Fruit fly (Drosophila melanogaster) whole organism, embryonic: ENCODE data around the gene kin17.
A peak's percentile ranks its signal among the peaks of the same experiment; 100 is the strongest.

Experiments used
- ATbp ChIP-seq: fragments of 200-800 bp; sonication (Bioruptor generic); optimal IDR thresholded peaks from 2 replicates; lab custom pipeline; 2017; ENCODE audit warnings: missing biosample characterization, mild to moderate bottlenecking, missing genetic modification characterization, missing genetic modification reagents
- Atf3 ChIP-seq: fragments of 200-800 bp; sonication (Bioruptor generic); optimal IDR thresholded peaks from 3 replicates; lab custom pipeline; 2016; ENCODE audit warnings: missing biosample characterization, missing genetic modification characterization
- C15 ChIP-seq: fragments of 200-800 bp; sonication (Bioruptor generic); IDR thresholded peaks from 3 replicates; pipeline ENCODE4 v1.3.6; 2022; ENCODE audit warnings: missing biosample characterization, missing genetic modification characterization
- CG12236 ChIP-seq: fragments of 200-800 bp; sonication (Bioruptor generic); optimal IDR thresholded peaks from 2 replicates; lab custom pipeline; 2016; ENCODE audit warnings: missing biosample characterization, missing genetic modification characterization
- CG13296 ChIP-seq: fragments of 200-800 bp; sonication (Bioruptor generic); optimal IDR thresholded peaks from 3 replicates; lab custom pipeline; 2018; ENCODE audit warnings: missing biosample characterization, mild to moderate bottlenecking, missing genetic modification characterization
- CG13424 ChIP-seq: fragments of 200-800 bp; sonication (Bioruptor generic); optimal IDR thresholded peaks from 2 replicates; lab custom pipeline; 2019; ENCODE audit warnings: missing biosample characterization, mild to moderate bottlenecking, missing genetic modification characterization, moderate library complexity
- CG17361 ChIP-seq: fragments of 200-800 bp; sonication (Bioruptor generic); IDR thresholded peaks from 3 replicates; pipeline ENCODE4 v1.3.6; 2022; ENCODE audit warnings: missing biosample characterization, missing genetic modification characterization
- CG17912 ChIP-seq: fragments of 200-800 bp; sonication (Bioruptor generic); optimal IDR thresholded peaks from 2 replicates; lab custom pipeline; 2018; ENCODE audit warnings: missing biosample characterization, mild to moderate bottlenecking, missing genetic modification characterization
- CG31224 ChIP-seq: fragments of 200-800 bp; sonication (Bioruptor generic); IDR thresholded peaks from 2 replicates; pipeline ENCODE4 v1.3.6; 2022; ENCODE audit warnings: missing biosample characterization, missing genetic modification characterization
- CG32532 ChIP-seq: fragments of 200-800 bp; sonication (Bioruptor generic); IDR thresholded peaks from 2 replicates; pipeline ENCODE4 v1.3.6; 2022; ENCODE audit warnings: missing biosample characterization, missing genetic modification characterization
- CG4360 ChIP-seq: fragments of 200-800 bp; sonication (Bioruptor generic); IDR thresholded peaks from 2 replicates; pipeline ENCODE4 v1.3.6; 2022; ENCODE audit warnings: missing biosample characterization, missing genetic modification characterization
- CG43689 ChIP-seq: fragments of 200-800 bp; sonication (Bioruptor generic); IDR thresholded peaks from 2 replicates; pipeline ENCODE4 v1.3.6; 2022; ENCODE audit warnings: missing biosample characterization, missing genetic modification characterization
- CG4854 ChIP-seq: fragments of 200-800 bp; sonication (Bioruptor generic); optimal IDR thresholded peaks from 2 replicates; lab custom pipeline; 2016; ENCODE audit warnings: missing biosample characterization, missing genetic modification characterization, inconsistent platforms
- CG6654 ChIP-seq: fragments of 200-800 bp; sonication (Bioruptor generic); optimal IDR thresholded peaks from 2 replicates; lab custom pipeline; 2017; ENCODE audit warnings: missing biosample characterization, mild to moderate bottlenecking, missing genetic modification characterization
- CG6813 ChIP-seq: fragments of 200-800 bp; sonication (Bioruptor generic); optimal IDR thresholded peaks from 2 replicates; lab custom pipeline; 2017; ENCODE audit warnings: missing biosample characterization, missing genetic modification characterization, mild to moderate bottlenecking, moderate library complexity, missing genetic modification reagents
- CG9437 ChIP-seq: fragments of 200-800 bp; sonication (Bioruptor generic); optimal IDR thresholded peaks from 2 replicates; lab custom pipeline; 2018; ENCODE audit warnings: missing biosample characterization, mild to moderate bottlenecking, missing genetic modification characterization
- CG9609 ChIP-seq: fragments of 200-800 bp; sonication (Bioruptor generic); optimal IDR thresholded peaks from 3 replicates; lab custom pipeline; 2016; ENCODE audit warnings: missing biosample characterization, missing genetic modification characterization
- CkIIα-i1 ChIP-seq: fragments of 200-800 bp; sonication (Bioruptor generic); IDR thresholded peaks from 2 replicates; pipeline ENCODE4 v1.3.6; 2022; ENCODE audit warnings: missing biosample characterization, missing genetic modification characterization
- D19A ChIP-seq: fragments of 200-800 bp; optimal IDR thresholded peaks from 3 replicates; lab custom pipeline; 2019; ENCODE audit warnings: missing biosample characterization, mild to moderate bottlenecking, missing genetic modification characterization, moderate library complexity
- Dbx ChIP-seq: fragments of 200-800 bp; sonication (Bioruptor generic); IDR thresholded peaks from 3 replicates; pipeline ENCODE4 v1.3.6; 2022; ENCODE audit warnings: missing biosample characterization, missing genetic modification characterization
- Dip3 ChIP-seq: fragments of 200-800 bp; sonication (Bioruptor generic); optimal IDR thresholded peaks from 3 replicates; lab custom pipeline; 2016; ENCODE audit warnings: missing biosample characterization, missing genetic modification characterization
- E2f1 ChIP-seq: fragments of 200-800 bp; sonication (Bioruptor generic); IDR thresholded peaks from 2 replicates; pipeline ENCODE4 v1.3.6; 2022; ENCODE audit warnings: missing biosample characterization, missing genetic modification characterization
- Fer1 ChIP-seq: fragments of 200-800 bp; sonication (Bioruptor generic); optimal IDR thresholded peaks from 2 replicates; lab custom pipeline; 2017; ENCODE audit warnings: missing biosample characterization, mild to moderate bottlenecking, missing genetic modification characterization
- Fer2 ChIP-seq: fragments of 200-800 bp; sonication (Bioruptor generic); optimal IDR thresholded peaks from 2 replicates; lab custom pipeline; 2018; ENCODE audit warnings: missing biosample characterization, mild to moderate bottlenecking, missing genetic modification characterization, moderate library complexity
- HLH3B ChIP-seq: fragments of 200-800 bp; sonication (Bioruptor generic); IDR thresholded peaks from 2 replicates; pipeline ENCODE4 v1.3.6; 2022; ENCODE audit warnings: missing biosample characterization, missing genetic modification characterization
- HmgZ ChIP-seq: fragments of 200-800 bp; sonication (Bioruptor generic); optimal IDR thresholded peaks from 2 replicates; lab custom pipeline; 2018; ENCODE audit warnings: missing biosample characterization, mild to moderate bottlenecking, missing genetic modification characterization
- Myb ChIP-seq: fragments of 200-800 bp; sonication (Bioruptor generic); optimal IDR thresholded peaks from 2 replicates; lab custom pipeline; 2016; ENCODE audit warnings: missing biosample characterization, missing genetic modification characterization
- NC2α ChIP-seq: fragments of 200-800 bp; sonication (Bioruptor generic); optimal IDR thresholded peaks from 2 replicates; lab custom pipeline; 2016; ENCODE audit warnings: missing biosample characterization, missing genetic modification characterization
- Optix ChIP-seq: fragments of 200-800 bp; sonication (Bioruptor generic); IDR thresholded peaks from 3 replicates; pipeline ENCODE4 v1.3.6; 2022; ENCODE audit warnings: missing biosample characterization, missing genetic modification characterization
- PHDP ChIP-seq: fragments of 200-800 bp; sonication (Bioruptor generic); optimal IDR thresholded peaks from 3 replicates; lab custom pipeline; 2018; ENCODE audit warnings: missing biosample characterization, mild to moderate bottlenecking, missing genetic modification characterization, moderate library complexity
- Ssrp ChIP-seq: fragments of 200-800 bp; sonication (Bioruptor generic); optimal IDR thresholded peaks from 2 replicates; lab custom pipeline; 2018; ENCODE audit warnings: missing biosample characterization, mild to moderate bottlenecking, missing genetic modification characterization, moderate library complexity
- abd-A ChIP-seq: fragments of 200-800 bp; sonication (Bioruptor generic); optimal IDR thresholded peaks from 3 replicates; lab custom pipeline; 2019; ENCODE audit warnings: missing biosample characterization, mild to moderate bottlenecking, missing genetic modification characterization, moderate library complexity
- ase ChIP-seq: fragments of 200-800 bp; sonication (Bioruptor generic); IDR thresholded peaks from 3 replicates; pipeline ENCODE4 v1.3.6; 2022; ENCODE audit warnings: missing biosample characterization, missing genetic modification characterization
- az2 ChIP-seq: fragments of 200-800 bp; sonication (Bioruptor generic); optimal IDR thresholded peaks from 3 replicates; lab custom pipeline; 2016; ENCODE audit warnings: missing biosample characterization, missing genetic modification characterization
- bbx ChIP-seq: fragments of 200-800 bp; sonication (Bioruptor generic); IDR thresholded peaks from 2 replicates; pipeline ENCODE4 v1.3.6; 2022; ENCODE audit warnings: missing biosample characterization, missing genetic modification characterization; ENCODE audit not compliant: partially characterized antibody
- cas ChIP-seq: fragments of 200-800 bp; sonication (Bioruptor generic); IDR thresholded peaks from 2 replicates; pipeline ENCODE4 v1.3.6; 2022; ENCODE audit warnings: missing biosample characterization, missing genetic modification characterization
- dati ChIP-seq: fragments of 200-800 bp; sonication (Bioruptor generic); IDR thresholded peaks from 2 replicates; pipeline ENCODE4 v1.3.6; 2022; ENCODE audit warnings: missing biosample characterization, missing genetic modification characterization
- emc ChIP-seq: fragments of 200-800 bp; sonication (Bioruptor generic); optimal IDR thresholded peaks from 2 replicates; lab custom pipeline; 2016; ENCODE audit warnings: missing biosample characterization, missing genetic modification characterization
- fd64A ChIP-seq: fragments of 200-800 bp; sonication (Bioruptor generic); optimal IDR thresholded peaks from 3 replicates; lab custom pipeline; 2018; ENCODE audit warnings: missing biosample characterization, mild to moderate bottlenecking, missing genetic modification characterization
- her ChIP-seq: fragments of 200-800 bp; sonication (Bioruptor generic); optimal IDR thresholded peaks from 2 replicates; lab custom pipeline; 2016; ENCODE audit warnings: missing biosample characterization, missing genetic modification characterization
- hth ChIP-seq: fragments of >200 bp; optimal IDR thresholded peaks from 2 replicates; lab custom pipeline; 2017; ENCODE audit warnings: inconsistent platforms
- ken ChIP-seq: fragments of 200-800 bp; sonication (Bioruptor generic); IDR thresholded peaks from 3 replicates; pipeline ENCODE4 v1.3.6; 2022; ENCODE audit warnings: missing biosample characterization, missing genetic modification characterization
- lbe ChIP-seq: fragments of 200-800 bp; sonication (Bioruptor generic); optimal IDR thresholded peaks from 2 replicates; lab custom pipeline; 2016; ENCODE audit warnings: missing biosample characterization, mild to moderate bottlenecking, missing genetic modification characterization
- lov ChIP-seq, 2 experiments: fragments of 200-800 bp in 1 of 2; fragments of >200 bp in 1 of 2; sonication (Bioruptor generic) in 1 of 2; IDR thresholded peaks in 1 of 2; optimal IDR thresholded peaks in 1 of 2; 2 replicates in 1 of 2; 3 replicates in 1 of 2; pipeline versions ENCODE4 v1.3.6 to Lab custom; 2017 to 2022; ENCODE audit warnings: missing biosample characterization in 1 of 2, missing genetic modification characterization in 1 of 2
- mam ChIP-seq: fragments of 200-800 bp; sonication (Bioruptor generic); optimal IDR thresholded peaks from 3 replicates; lab custom pipeline; 2016; ENCODE audit warnings: missing biosample characterization, missing genetic modification characterization
- org-1 ChIP-seq: fragments of 200-800 bp; sonication (Bioruptor generic); optimal IDR thresholded peaks from 2 replicates; lab custom pipeline; 2017; ENCODE audit warnings: missing biosample characterization, missing genetic modification characterization
- psq ChIP-seq: fragments of 200-800 bp; sonication (Bioruptor generic); optimal IDR thresholded peaks from 2 replicates; lab custom pipeline; 2017; ENCODE audit warnings: missing biosample characterization, missing genetic modification characterization
- ro ChIP-seq: fragments of 200-800 bp; sonication (Bioruptor generic); IDR thresholded peaks from 2 replicates; pipeline ENCODE4 v1.3.6; 2022; ENCODE audit warnings: missing biosample characterization, missing genetic modification characterization
- schlank ChIP-seq: fragments of 200-800 bp; sonication (Bioruptor generic); optimal IDR thresholded peaks from 2 replicates; lab custom pipeline; 2018; ENCODE audit warnings: missing biosample characterization, mild to moderate bottlenecking, missing genetic modification characterization
- sim ChIP-seq: fragments of 200-800 bp; sonication (Bioruptor generic); IDR thresholded peaks from 2 replicates; pipeline ENCODE4 v1.3.6; 2022; ENCODE audit warnings: missing biosample characterization, missing genetic modification characterization
- slou ChIP-seq: fragments of 200-800 bp; sonication (Bioruptor generic); optimal IDR thresholded peaks from 3 replicates; lab custom pipeline; 2016; ENCODE audit warnings: missing biosample characterization, missing genetic modification characterization
- tap ChIP-seq: fragments of 200-800 bp; optimal IDR thresholded peaks from 3 replicates; lab custom pipeline; 2019; ENCODE audit warnings: missing biosample characterization, mild to moderate bottlenecking, missing genetic modification characterization, moderate library complexity

The kin17 gene

DNA sequence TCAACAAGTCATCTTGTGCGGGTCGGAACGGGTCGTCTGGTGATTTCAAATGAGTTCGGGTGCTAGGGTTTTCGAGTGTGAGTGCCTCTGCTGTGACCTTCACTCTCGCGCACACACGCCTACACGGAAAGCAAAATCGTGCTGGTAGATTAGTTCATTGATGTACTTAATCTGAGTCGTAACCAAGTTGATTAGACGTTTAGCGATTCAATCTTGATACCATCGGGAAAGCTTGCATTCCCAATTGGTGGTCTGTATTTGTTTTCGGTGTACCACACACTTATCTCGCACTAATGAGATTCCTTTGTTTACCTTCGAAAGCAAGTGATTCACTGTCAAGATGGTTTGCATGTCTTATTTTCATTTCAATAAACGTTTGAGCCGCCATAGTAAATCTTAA, 32.4 kb downstream of the kin17 start (continued):
- TF ChIP-seq mam (GFP tag; lab: Kevin White, UChicago) (peak; percentile 40), Atf3 (no peak), slou (no peak), Dbx (GFP tag; lab: Robert Waterston, UW) (0 out of 3 replicates have a peak, but pooled peaks have one; percentile 18), HLH3B (GFP tag; lab: Robert Waterston, UW) (peak; percentile 31; the same call in 1 of the 2 replicates), NC2α (GFP tag; lab: Kevin White, UChicago) (no peak), ken (GFP tag; lab: Robert Waterston, UW) (no peak), D19A (tag; lab: Kevin White, UChicago) (no peak), CG4360 (GFP tag; lab: Robert Waterston, UW) (no peak), az2 (GFP tag; lab: Kevin White, UChicago) (peak; percentile 24), sim (GFP tag; lab: Robert Waterston, UW) (no peak), CG13424 (tag; lab: Kevin White, UChicago) (peak; percentile 29), Fer2 (tag; lab: Kevin White, UChicago) (no peak), psq (GFP tag; lab: Kevin White, UChicago) (no peak), CG4854 (GFP tag; lab: Kevin White, UChicago) (no peak), CG9437 (GFP tag; lab: Kevin White, UChicago) (no peak), emc (no peak), lov (optimal IDR thresholded peaks at IDR 0.05; lab: Kevin White, UChicago) (no peak), lov (GFP tag; IDR thresholded peaks at IDR 0.05; lab: Robert Waterston, UW) (no peak), CG31224 (GFP tag; lab: Robert Waterston, UW) (no peak), hth (lab: Kevin White, UChicago) (no peak), Myb (peak; percentile 13), CG6654 (GFP tag; lab: Kevin White, UChicago) (no peak), CG13296 (peak; percentile 42), CkIIα-i1 (no peak), E2f1 (GFP tag; lab: Robert Waterston, UW) (no peak; the same call in 1 of the 2 replicates), abd-A (tag; lab: Kevin White, UChicago) (no peak), her (GFP tag; lab: Kevin White, UChicago) (peak; percentile 57), HmgZ (tag; lab: Kevin White, UChicago) (peak; percentile 42), tap (tag; lab: Kevin White, UChicago) (no peak), schlank (tag; lab: Kevin White, UChicago) (no peak), org-1 (GFP tag; lab: Kevin White, UChicago) (peak; percentile 36), CG12236 (GFP tag; lab: Kevin White, UChicago) (peak; percentile 16), CG43689 (GFP tag; lab: Robert Waterston, UW) (peak; percentile 24; the same call in 1 of the 2 replicates), Ssrp (tag; lab: Kevin White, UChicago) (no peak), bbx (GFP tag; lab: Robert Waterston, UW) (no peak), Optix (GFP tag; lab: Robert Waterston, UW) (no peak), CG9609 (GFP tag; lab: Kevin White, UChicago) (peak; percentile 36), C15 (GFP tag; lab: Robert Waterston, UW) (no peak), ATbp (GFP tag; lab: Kevin White, UChicago) (no peak), ase (no peak), dati (GFP tag; lab: Robert Waterston, UW) (no peak), PHDP (tag; lab: Kevin White, UChicago) (peak; percentile 47), CG32532 (GFP tag; lab: Robert Waterston, UW) (peak; percentile 55; the same call in 1 of the 2 replicates), CG17361 (GFP tag; lab: Robert Waterston, UW) (0 out of 3 replicates have a peak, but pooled peaks have one; percentile 17), Dip3 (GFP tag; lab: Kevin White, UChicago) (no peak), ro (GFP tag; lab: Robert Waterston, UW) (no peak), cas (no peak), lbe (GFP tag; lab: Kevin White, UChicago) (no peak), CG6813 (GFP tag; lab: Kevin White, UChicago) (peak; percentile 10), Fer1 (peak; percentile 59), fd64A (GFP tag; lab: Kevin White, UChicago) (no peak), CG17912 (GFP tag; lab: Kevin White, UChicago) (no peak)
